Worm (Caenorhabditis elegans) whole organism, L3 larva: ENCODE results near the gene F57A10.2.
"Not testable (repeated sequence)": the region's sequence is repeated elsewhere in the genome, so short reads cannot be mapped to it uniquely, and the experiment has no call there.

Source experiments
- elt-2 ChIP-seq: sonication (generic microtip); optimal IDR thresholded peaks from 2 replicates; lab custom pipeline; 2016; ENCODE audit warnings: missing genetic modification reagents, mild to moderate bottlenecking, missing genetic modification characterization, missing compliant biosample characterization
- lin-15B ChIP-seq: fragments of 150-350 bp; optimal IDR thresholded peaks from 2 replicates; lab custom pipeline; 2014; ENCODE audit warnings: missing biosample characterization, missing genetic modification characterization
- skn-1 ChIP-seq: fragments of 150-350 bp; optimal IDR thresholded peaks from 2 replicates; lab custom pipeline; 2014; ENCODE audit warnings: missing biosample characterization, missing genetic modification characterization

ce11 chrV:15807420-15807819 lies 41.0 kb downstream of the F57A10.2 start, which contains the start of gene srsx-38:
- TF ChIP-seq elt-2, skn-1, lin-15B (tag; lab: Kevin White, UChicago): not testable (repeated sequence)
